Worm (Caenorhabditis elegans): Measurements from ENCODE around the gene sir-2.1.

sir-2.1 gene

DNA sequence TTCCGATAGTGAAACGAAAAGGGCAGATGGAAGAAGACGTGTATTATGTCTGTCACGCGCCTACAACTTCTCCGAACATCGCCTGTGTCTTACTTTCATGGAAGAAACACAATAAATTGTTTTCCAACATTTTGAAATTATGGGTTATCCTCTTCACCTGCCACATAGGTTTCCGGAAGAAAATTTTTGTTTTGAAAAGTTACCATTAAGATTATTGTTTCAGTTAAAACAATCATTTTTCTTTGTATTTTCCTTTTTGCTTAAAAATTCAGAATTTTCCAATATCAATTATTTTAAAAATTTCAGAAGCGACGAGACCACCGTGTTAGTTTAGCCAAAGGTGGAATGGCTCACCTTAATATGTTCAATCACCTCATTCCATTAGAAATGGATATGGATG is 8.6 kb upstream of the sir-2.1 start, which contains the start of gene mask-1:
Gene mask-1, plus strand, starts transcription at position 301 of the 400 bp plus-strand sequence.
- TF ChIP-seq ama-1 (optimal IDR thresholded peaks at IDR 0.05), result no peak
- peak; percentile 23 for TF ChIP-seq blmp-1 (tag; optimal IDR thresholded peaks at IDR 0.05)

- TF ChIP-seq lin-35 (GFP tag; optimal IDR thresholded peaks at IDR 0.05) (peak; percentile 75 to 80), dpl-1 (GFP tag; optimal IDR thresholded peaks at IDR 0.05) (peak; percentile 65 to 80 (median 79)), C16A3.4 (tag; optimal IDR thresholded peaks at IDR 0.05) (peak; percentile 39), ets-5 (GFP tag; IDR thresholded peaks at IDR 0.05) (no peak), mdl-1 (tag; optimal IDR thresholded peaks at IDR 0.05) (peak in 1 of 2 experiments; percentile 51), ama-1 (optimal IDR thresholded peaks at IDR 0.05) (no peak), snu-23 (GFP tag; optimal IDR thresholded peaks at IDR 0.05) (peak; percentile 85), jun-1 (tag; optimal IDR thresholded peaks at IDR 0.05) (no peak), Y116A8C.19 (tag; optimal IDR thresholded peaks at IDR 0.05; ENCODE audit: borderline replicate concordance) (no peak), pax-3 (tag; optimal IDR thresholded peaks at IDR 0.05) (no peak), hlh-4 (tag; optimal IDR thresholded peaks at IDR 0.05) (no peak), snpc-4 (tag; optimal IDR thresholded peaks at IDR 0.05) (peak; percentile 56), zag-1 (tag; optimal IDR thresholded peaks at IDR 0.05) (no peak), ztf-11 (tag; optimal IDR thresholded peaks at IDR 0.05) (no peak), xbp-1 (tag; optimal IDR thresholded peaks at IDR 0.05) (peak; percentile 85), blmp-1 (tag; optimal IDR thresholded peaks at IDR 0.05) (peak; percentile 66), nhr-11 (tag; optimal IDR thresholded peaks at IDR 0.05) (no peak), aha-1 (tag; optimal IDR thresholded peaks at IDR 0.05) (no peak), tbx-2 (tag; optimal IDR thresholded peaks at IDR 0.05) (peak; percentile 83), lin-15B (tag; optimal IDR thresholded peaks at IDR 0.05) (peak; percentile 47), dsc-1 (tag; optimal IDR thresholded peaks at IDR 0.05) (peak; percentile 77), fkh-8 (tag; optimal IDR thresholded peaks at IDR 0.05) (peak; percentile 30), efl-1 (optimal IDR thresholded peaks at IDR 0.05) (peak; percentile 71 to 77), efl-1 (GFP tag; optimal IDR thresholded peaks at IDR 0.05 in 1 of 2) (peak; percentile 72 to 97), grh-1 (GFP tag; IDR thresholded peaks at IDR 0.05) (peak; percentile 10; the same call in 1 of the 2 replicates), fos-1 (tag; optimal IDR thresholded peaks at IDR 0.05) (peak; percentile 34), sox-4 (tag; optimal IDR thresholded peaks at IDR 0.05) (peak; percentile 37), nhr-237 (tag; optimal IDR thresholded peaks at IDR 0.05) (no peak), lin-14 (GFP tag; optimal IDR thresholded peaks at IDR 0.05) (peak; percentile 79), hlh-17 (GFP tag; optimal IDR thresholded peaks at IDR 0.05; ENCODE audit: borderline replicate concordance) (no peak), elt-2 (tag; optimal IDR thresholded peaks at IDR 0.05) (peak; percentile 47), rnt-1 (tag; optimal IDR thresholded peaks at IDR 0.05) (peak; percentile 87), nhr-77 (tag; optimal IDR thresholded peaks at IDR 0.05) (peak; percentile 12), unc-86 (tag; optimal IDR thresholded peaks at IDR 0.05) (peak; percentile 61), skn-1 (tag; optimal IDR thresholded peaks at IDR 0.05) (peak; percentile 45), nhr-19 (GFP tag; conservative IDR thresholded peaks at IDR 0.05) (peak; percentile 73), C34B4.2 (tag; optimal IDR thresholded peaks at IDR 0.05) (no peak), hpl-2 (GFP tag; optimal IDR thresholded peaks at IDR 0.05) (peak; percentile 40), sptf-1 (tag; optimal IDR thresholded peaks at IDR 0.05) (no peak), ceh-8 (GFP tag; optimal IDR thresholded peaks at IDR 0.05) (peak; percentile 7), unc-98 (GFP tag; IDR thresholded peaks at IDR 0.05) (no peak), alr-1 (tag; optimal IDR thresholded peaks at IDR 0.05; ENCODE audit: borderline replicate concordance) (no peak), elt-3 (tag; optimal IDR thresholded peaks at IDR 0.05) (peak in 2 of 6 experiments; percentile 14 to 48), lin-13 (GFP tag; optimal IDR thresholded peaks at IDR 0.05) (peak; percentile 36), egl-27 (tag; optimal IDR thresholded peaks at IDR 0.05) (no peak), fkh-4 (tag; optimal IDR thresholded peaks at IDR 0.05; ENCODE audit: borderline replicate concordance) (no peak), vab-15 (tag; optimal IDR thresholded peaks at IDR 0.05) (no peak), mef-2 (tag; optimal IDR thresholded peaks at IDR 0.05) (peak; percentile 12), irx-1 (tag; optimal IDR thresholded peaks at IDR 0.05) (peak; percentile 71), swsn-7 (tag; optimal IDR thresholded peaks at IDR 0.05) (peak; percentile 83)
Measured at ce11 chrIV:10373772-10374288, 7.8 kb upstream of the sir-2.1 start, which contains the start of gene mpz-5. TSS of gene mpz-5 (minus strand) at chrIV:10373822.
